Fruit fly (Drosophila melanogaster): Measurements from ENCODE around the gene ZC3H3.

Gene ZC3H3

dm6 chr3L:8534386-8535306, 25.1 kb upstream of the ZC3H3 start, which contains the start of gene ergic53 (continued):
- TF ChIP-seq Fer1 (GFP tag; optimal IDR thresholded peaks at IDR 0.05) (peak; percentile 56), dmrt11E (tag; optimal IDR thresholded peaks at IDR 0.05) (no peak), Hr51 (GFP tag; optimal IDR thresholded peaks at IDR 0.05) (no peak), CG15514 (GFP tag; optimal IDR thresholded peaks at IDR 0.05) (peak; percentile 28), Bgb (GFP tag; IDR thresholded peaks at IDR 0.05; ENCODE audit: partially characterized antibody) (peak; percentile 77), repo (GFP tag; optimal IDR thresholded peaks at IDR 0.05) (peak; percentile 10), CG12155 (GFP tag; optimal IDR thresholded peaks at IDR 0.05) (peak; percentile 22), trem (tag; optimal IDR thresholded peaks at IDR 0.05) (peak; percentile 30), CHES-1-like (GFP tag; optimal IDR thresholded peaks at IDR 0.05) (peak; percentile 58), CG15479 (GFP tag; optimal IDR thresholded peaks at IDR 0.05) (peak; percentile 11), hb (GFP tag; IDR thresholded peaks at IDR 0.05; ENCODE audit: partially characterized antibody) (peak; percentile 78), Sry-δ (GFP tag; optimal IDR thresholded peaks at IDR 0.05) (peak; percentile 79), Nf-YC (tag; optimal IDR thresholded peaks at IDR 0.05) (peak; percentile 52), CG4617 (GFP tag; optimal IDR thresholded peaks at IDR 0.05; ENCODE audit: borderline replicate concordance) (peak; percentile 8), CG1647 (GFP tag; optimal IDR thresholded peaks at IDR 0.05) (no peak), tap (tag; optimal IDR thresholded peaks at IDR 0.05) (peak; percentile 1), CG17829 (tag; optimal IDR thresholded peaks at IDR 0.05) (peak; percentile 14), CG2129 (GFP tag; IDR thresholded peaks at IDR 0.05; ENCODE audit: partially characterized antibody) (peak; percentile 42), CG34422 (GFP tag; IDR thresholded peaks at IDR 0.05) (peak; percentile 94; the same call in 2 of the 3 replicates), crol (GFP tag; IDR thresholded peaks at IDR 0.05) (peak; percentile 91), ssp (GFP tag; IDR thresholded peaks at IDR 0.05) (no peak), knrl (GFP tag; IDR thresholded peaks at IDR 0.05; ENCODE audit: partially characterized antibody) (peak; percentile 66; the same call in 2 of the 3 replicates), CG34376 (GFP tag; optimal IDR thresholded peaks at IDR 0.05) (peak; percentile 15), amos (GFP tag; IDR thresholded peaks at IDR 0.05; ENCODE audit: partially characterized antibody) (peak; percentile 64; the same call in 1 of the 2 replicates), CG2116 (GFP tag; optimal IDR thresholded peaks at IDR 0.05) (peak; percentile 74), exex (tag; optimal IDR thresholded peaks at IDR 0.05) (peak; percentile 33), CG6791 (GFP tag; IDR thresholded peaks at IDR 0.05; ENCODE audit: partially characterized antibody) (peak; percentile 84), her (GFP tag; optimal IDR thresholded peaks at IDR 0.05) (peak; percentile 3), CG10321 (GFP tag; IDR thresholded peaks at IDR 0.05) (peak; percentile 28; the same call in 1 of the 2 replicates), CTCF (GFP tag; optimal IDR thresholded peaks at IDR 0.05) (no peak), Opbp (GFP tag; IDR thresholded peaks at IDR 0.05; ENCODE audit: partially characterized antibody) (peak; percentile 72), Sin3A (optimal IDR thresholded peaks at IDR 0.05) (peak; percentile 37), pan (optimal IDR thresholded peaks at IDR 0.05) (no peak), pan (GFP tag; optimal IDR thresholded peaks at IDR 0.05 in 1 of 2, IDR thresholded peaks at IDR 0.05 in 1 of 2) (peak in 1 of 2 experiments; percentile 18), CG30403 (GFP tag; optimal IDR thresholded peaks at IDR 0.05) (peak; percentile 8), lbe (GFP tag; optimal IDR thresholded peaks at IDR 0.05) (peak; percentile 27), Abd-B (GFP tag; optimal IDR thresholded peaks at IDR 0.05) (no peak), MESR4 (GFP tag; optimal IDR thresholded peaks at IDR 0.05) (peak; percentile 96), stwl (tag; optimal IDR thresholded peaks at IDR 0.05) (peak; percentile 57), CG30020 (tag; optimal IDR thresholded peaks at IDR 0.05) (peak; percentile 18), sens (GFP tag) (peak; percentile 32), CG9876 (GFP tag; optimal IDR thresholded peaks at IDR 0.05) (no peak), Xbp1 (GFP tag; optimal IDR thresholded peaks at IDR 0.05) (peak; percentile 89), HLH4C (GFP tag; IDR thresholded peaks at IDR 0.05; ENCODE audit: partially characterized antibody) (peak; percentile 89), bbx (GFP tag; IDR thresholded peaks at IDR 0.05; ENCODE audit: partially characterized antibody) (peak; percentile 76), CG14860 (GFP tag; IDR thresholded peaks at IDR 0.05; ENCODE audit: partially characterized antibody) (peak; percentile 70; the same call in 2 of the 3 replicates), vfl (GFP tag; optimal IDR thresholded peaks at IDR 0.05) (no peak)
